Worm (Caenorhabditis elegans) whole organism, young adult: ENCODE data around the gene dct-12.
"Not testable (repeated sequence)": the region's sequence is repeated elsewhere in the genome, so short reads cannot be mapped to it uniquely, and the experiment has no call there.

ENCODE experiments used
- ccch-3 ChIP-seq: fragments of 200-800 bp; sonication (Bioruptor generic); optimal IDR thresholded peaks from 2 replicates; lab custom pipeline; 2018; ENCODE audit warnings: mild to moderate bottlenecking, missing genetic modification characterization, missing compliant biosample characterization
- ekl-4 ChIP-seq: fragments of 200-800 bp; sonication (Bioruptor generic); IDR thresholded peaks from 2 replicates; pipeline ENCODE4 v1.3.6; 2022; ENCODE audit warnings: missing genetic modification reagents, missing genetic modification characterization, missing compliant biosample characterization
- nhr-80 ChIP-seq: sonication (generic microtip); optimal IDR thresholded peaks from 2 replicates; lab custom pipeline; 2016; ENCODE audit warnings: missing genetic modification characterization, missing compliant biosample characterization

- TF ChIP-seq nhr-80; ccch-3 (GFP tag; lab: Kevin White, UChicago); ekl-4 (GFP tag; lab: Robert Waterston, UW): not testable (repeated sequence)
Observed at ce11 chrII:12441164-12441563, 8.9 kb upstream of the dct-12 start, which contains the start of gene Y57A10C.10.
